Fruit fly (Drosophila melanogaster): ENCODE measurements around the gene IntS12.
A peak's percentile ranks its signal among the peaks of the same experiment; 100 is the strongest.

The IntS12 gene

DNA sequence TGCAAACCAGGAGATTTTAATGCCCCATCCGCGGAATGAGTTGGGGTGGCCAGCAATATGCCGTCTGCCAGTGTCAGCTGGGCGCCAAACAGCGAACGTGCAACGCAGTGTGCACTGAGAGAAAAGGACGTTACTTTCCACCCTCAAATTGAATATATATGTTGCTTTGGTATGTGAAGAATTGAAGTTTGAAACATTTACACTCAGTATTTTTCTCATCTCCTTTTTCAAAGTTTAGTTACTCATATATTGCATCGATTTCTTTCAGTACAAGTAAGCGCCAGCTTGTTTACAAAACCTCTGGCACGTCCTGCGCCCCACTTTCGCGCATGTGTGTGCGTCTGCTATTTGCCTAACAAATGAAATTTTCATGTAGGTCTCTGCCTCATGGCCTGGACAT lies 3.9 kb upstream of the IntS12 start (continued):
- TF ChIP-seq B-H1 (GFP tag; IDR thresholded peaks at IDR 0.05): 0 out of 3 replicates have a peak, but pooled peaks have one; percentile 30
- no peak for TF ChIP-seq CG4328 (GFP tag; optimal IDR thresholded peaks at IDR 0.05)
- TF ChIP-seq NC2β (GFP tag; optimal IDR thresholded peaks at IDR 0.05): no peak
- TF ChIP-seq onecut (GFP tag; IDR thresholded peaks at IDR 0.05): peak; percentile 76
- no peak for TF ChIP-seq CG17568 (GFP tag; optimal IDR thresholded peaks at IDR 0.05)
- TF ChIP-seq lmd (GFP tag; IDR thresholded peaks at IDR 0.05): 0 out of 2 replicates have a peak, but pooled peaks have one; percentile 23
- no peak for TF ChIP-seq fru (optimal IDR thresholded peaks at IDR 0.05)
- no peak for TF ChIP-seq CG3847 (GFP tag; IDR thresholded peaks at IDR 0.05)
- TF ChIP-seq pros (GFP tag; optimal IDR thresholded peaks at IDR 0.05): no peak
- no peak for TF ChIP-seq D (optimal IDR thresholded peaks at IDR 0.05)
- peak; percentile 3 for TF ChIP-seq D (GFP tag; optimal IDR thresholded peaks at IDR 0.05)
- peak; percentile 42 for TF ChIP-seq Hsf (GFP tag; optimal IDR thresholded peaks at IDR 0.05)
- TF ChIP-seq CG9876 (GFP tag; optimal IDR thresholded peaks at IDR 0.05): no peak
- peak; percentile 53 for TF ChIP-seq Ptx1 (GFP tag; IDR thresholded peaks at IDR 0.05)
- TF ChIP-seq CG13624 (GFP tag; optimal IDR thresholded peaks at IDR 0.05): no peak
- no peak for TF ChIP-seq gt (GFP tag; IDR thresholded peaks at IDR 0.05)
- no peak for TF ChIP-seq cg (GFP tag; optimal IDR thresholded peaks at IDR 0.05)
- no peak for TF ChIP-seq CG2889 (GFP tag; IDR thresholded peaks at IDR 0.05)
- TF ChIP-seq gcm2 (GFP tag; optimal IDR thresholded peaks at IDR 0.05): no peak
- TF ChIP-seq Xbp1 (GFP tag; optimal IDR thresholded peaks at IDR 0.05): peak; percentile 38
- no peak for TF ChIP-seq kah (GFP tag; optimal IDR thresholded peaks at IDR 0.05)
- TF ChIP-seq az2 (GFP tag; optimal IDR thresholded peaks at IDR 0.05): peak; percentile 8
- peak; percentile 47; the same call in 1 of the 2 replicates for TF ChIP-seq Atf6 (GFP tag; IDR thresholded peaks at IDR 0.05)
- TF ChIP-seq CG12769 (tag; optimal IDR thresholded peaks at IDR 0.05): peak; percentile 25
- TF ChIP-seq CG17186 (GFP tag; optimal IDR thresholded peaks at IDR 0.05): no peak
- no peak for TF ChIP-seq hb (GFP tag; IDR thresholded peaks at IDR 0.05; ENCODE audit: partially characterized antibody)
- no peak for TF ChIP-seq jing (GFP tag; optimal IDR thresholded peaks at IDR 0.05)
- no peak for TF ChIP-seq CG10654 (GFP tag; optimal IDR thresholded peaks at IDR 0.05)
- no peak for TF ChIP-seq CTCF (GFP tag; optimal IDR thresholded peaks at IDR 0.05)
- 0 out of 3 replicates have a peak, but pooled peaks have one; percentile 26 for TF ChIP-seq CG17361 (GFP tag; IDR thresholded peaks at IDR 0.05)
- TF ChIP-seq Dek (tag; optimal IDR thresholded peaks at IDR 0.05): no peak
- TF ChIP-seq Neu2 (GFP tag; optimal IDR thresholded peaks at IDR 0.05; ENCODE audit: borderline replicate concordance): no peak
- no peak for TF ChIP-seq CG8290 (GFP tag; optimal IDR thresholded peaks at IDR 0.05)
- TF ChIP-seq CG8290 (tag; optimal IDR thresholded peaks at IDR 0.05): peak in 1 of 2 experiments; percentile 20
- peak in 1 of 2 experiments; percentile 70 for TF ChIP-seq dpn (GFP tag; optimal IDR thresholded peaks at IDR 0.05)
- TF ChIP-seq Usf (GFP tag; optimal IDR thresholded peaks at IDR 0.05): no peak
- TF ChIP-seq nerfin-2 (GFP tag; IDR thresholded peaks at IDR 0.05; ENCODE audit: partially characterized antibody): no peak
- TF ChIP-seq Scr (GFP tag; IDR thresholded peaks at IDR 0.05; ENCODE audit: partially characterized antibody): no peak
- no peak for TF ChIP-seq CG3163 (GFP tag; optimal IDR thresholded peaks at IDR 0.05)
- TF ChIP-seq CG8089 (GFP tag; optimal IDR thresholded peaks at IDR 0.05): no peak
- TF ChIP-seq ap (GFP tag; IDR thresholded peaks at IDR 0.05): 0 out of 2 replicates have a peak, but pooled peaks have one; percentile 10
- TF ChIP-seq CG3838 (GFP tag; optimal IDR thresholded peaks at IDR 0.05): no peak
- TF ChIP-seq luna (GFP tag; optimal IDR thresholded peaks at IDR 0.05): no peak
- TF ChIP-seq CG2120 (GFP tag; optimal IDR thresholded peaks at IDR 0.05): peak; percentile 29
- no peak for TF ChIP-seq CG4617 (GFP tag; optimal IDR thresholded peaks at IDR 0.05; ENCODE audit: borderline replicate concordance)
- TF ChIP-seq H2.0 (GFP tag; IDR thresholded peaks at IDR 0.05): no peak
- no peak for TF ChIP-seq CG34224 (GFP tag; IDR thresholded peaks at IDR 0.05; ENCODE audit: partially characterized antibody)
- TF ChIP-seq CG7786 (GFP tag; optimal IDR thresholded peaks at IDR 0.05): no peak
- TF ChIP-seq CG15479 (GFP tag; optimal IDR thresholded peaks at IDR 0.05): no peak
- TF ChIP-seq CG34422 (GFP tag; IDR thresholded peaks at IDR 0.05): no peak
- peak; percentile 53 for TF ChIP-seq row (GFP tag; IDR thresholded peaks at IDR 0.05)
- peak; percentile 9 for TF ChIP-seq zen (tag; optimal IDR thresholded peaks at IDR 0.05)
- TF ChIP-seq CG9437 (GFP tag; optimal IDR thresholded peaks at IDR 0.05): no peak

Data from whole organism, embryonic.